Fruit fly (Drosophila melanogaster): ENCODE measurements around the gene unc79.

DNA sequence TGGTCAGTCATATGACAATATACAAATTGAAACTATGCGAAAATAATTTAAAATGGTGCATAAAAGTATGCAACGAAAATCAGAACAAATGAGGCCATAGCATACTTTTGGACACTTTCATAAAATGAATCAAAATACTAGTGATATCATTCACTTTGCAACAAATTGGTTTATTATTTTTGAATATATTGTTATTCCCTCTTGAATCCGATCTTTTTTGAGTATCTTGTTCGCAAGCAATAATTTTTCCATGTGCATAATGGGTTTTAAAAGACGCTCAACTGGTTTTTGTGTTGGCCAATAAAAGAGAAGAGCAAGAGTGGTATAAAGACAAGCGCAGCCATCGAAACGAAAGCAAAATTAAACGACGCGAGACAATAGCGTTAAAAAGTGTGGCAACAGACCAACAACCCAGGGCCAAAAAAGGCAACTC is 58.2 kb downstream of the unc79 start:
- no peak for TF ChIP-seq CG8478 (optimal IDR thresholded peaks at IDR 0.05)
- no peak for TF ChIP-seq CTCF (optimal IDR thresholded peaks at IDR 0.05)
